Fruit fly (Drosophila melanogaster): ENCODE results near the gene Eig71Ec.

DNA sequence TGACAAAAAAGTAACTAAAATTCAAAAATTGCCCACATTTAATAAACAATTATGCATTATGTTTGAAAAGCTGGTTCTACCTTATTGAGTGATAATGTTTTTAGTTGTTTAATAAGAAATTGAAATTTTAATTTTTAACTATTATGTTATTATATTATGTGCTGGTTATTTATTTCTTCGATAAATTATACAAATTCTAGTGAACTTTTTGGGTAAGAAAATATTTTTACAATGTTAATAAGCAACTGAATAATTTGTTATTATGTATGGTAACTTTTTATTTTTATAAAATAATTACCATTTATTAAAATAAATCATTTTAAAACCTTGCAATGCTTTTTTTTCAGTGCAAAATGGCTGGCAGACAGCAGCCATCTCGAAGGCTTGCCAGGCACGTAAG lies 35.6 kb downstream of the Eig71Ec start:
- TF ChIP-seq CG8478 (optimal IDR thresholded peaks at IDR 0.05) (no peak), CTCF (optimal IDR thresholded peaks at IDR 0.05) (no peak)

Measured in S2 (cell line).